Fruit fly (Drosophila melanogaster): Measurements from ENCODE around the gene Nepl8.

Nepl8 gene

dm6 chr2L:16519582-16520474 lies 31.9 kb downstream of the Nepl8 start (continued):
- TF ChIP-seq CG8944 (GFP tag; optimal IDR thresholded peaks at IDR 0.05): no peak
- TF ChIP-seq Xrp1 (GFP tag; IDR thresholded peaks at IDR 0.05): peak; percentile 56
- TF ChIP-seq Fer1 (GFP tag; optimal IDR thresholded peaks at IDR 0.05): peak; percentile 43
- no peak for TF ChIP-seq CG6813 (GFP tag; optimal IDR thresholded peaks at IDR 0.05)
- TF ChIP-seq CG11695 (GFP tag; IDR thresholded peaks at IDR 0.05): 0 out of 3 replicates have a peak, but pooled peaks have one; percentile 6
- peak; percentile 58 for TF ChIP-seq nmo (GFP tag; optimal IDR thresholded peaks at IDR 0.05)
- TF ChIP-seq bigmax (GFP tag; optimal IDR thresholded peaks at IDR 0.05): no peak
- TF ChIP-seq CG14667 (GFP tag; IDR thresholded peaks at IDR 0.05): no peak
- no peak for TF ChIP-seq Hey (tag; optimal IDR thresholded peaks at IDR 0.05)
- TF ChIP-seq CG9609 (GFP tag; optimal IDR thresholded peaks at IDR 0.05): no peak
- no peak for TF ChIP-seq CG16815 (GFP tag; optimal IDR thresholded peaks at IDR 0.05)
- no peak for TF ChIP-seq peb (GFP tag; IDR thresholded peaks at IDR 0.05)
- peak; percentile 60 for TF ChIP-seq CG32772 (GFP tag; IDR thresholded peaks at IDR 0.05)
- no peak for TF ChIP-seq her (GFP tag; optimal IDR thresholded peaks at IDR 0.05)
- TF ChIP-seq Antp (GFP tag; optimal IDR thresholded peaks at IDR 0.05): no peak
- TF ChIP-seq sob (GFP tag; IDR thresholded peaks at IDR 0.05): peak; percentile 35; the same call in 1 of the 2 replicates
- 0 out of 2 replicates have a peak, but pooled peaks have one; percentile 10 for TF ChIP-seq CG10959 (GFP tag; IDR thresholded peaks at IDR 0.05)
- TF ChIP-seq CG12155 (GFP tag; optimal IDR thresholded peaks at IDR 0.05): no peak
- no peak for TF ChIP-seq gsb-n (tag; optimal IDR thresholded peaks at IDR 0.05)
- TF ChIP-seq fd96Cb (tag; optimal IDR thresholded peaks at IDR 0.05): peak; percentile 9
- no peak for TF ChIP-seq pho (GFP tag; optimal IDR thresholded peaks at IDR 0.05)
- no peak for TF ChIP-seq CG18011 (GFP tag; optimal IDR thresholded peaks at IDR 0.05)
- TF ChIP-seq CG6791 (GFP tag; IDR thresholded peaks at IDR 0.05; ENCODE audit: partially characterized antibody): no peak
- no peak for TF ChIP-seq hth (optimal IDR thresholded peaks at IDR 0.05)
- peak; percentile 86 for TF ChIP-seq sens (GFP tag)
- peak; percentile 57 for TF ChIP-seq CG17328 (GFP tag; IDR thresholded peaks at IDR 0.05)
- no peak for TF ChIP-seq CG10147 (GFP tag; optimal IDR thresholded peaks at IDR 0.05)
- no peak for TF ChIP-seq pzg (GFP tag; optimal IDR thresholded peaks at IDR 0.05)
- TF ChIP-seq CG1647 (GFP tag; optimal IDR thresholded peaks at IDR 0.05): no peak
- TF ChIP-seq CG4328 (GFP tag; optimal IDR thresholded peaks at IDR 0.05): no peak
- no peak for TF ChIP-seq mirr (GFP tag; optimal IDR thresholded peaks at IDR 0.05)
- TF ChIP-seq otp (GFP tag; IDR thresholded peaks at IDR 0.05): peak; percentile 64; the same call in 1 of the 3 replicates
- no peak for TF ChIP-seq Doc2 (GFP tag; IDR thresholded peaks at IDR 0.05)
- TF ChIP-seq CG12219 (GFP tag; optimal IDR thresholded peaks at IDR 0.05): no peak
- no peak for TF ChIP-seq CG2129 (GFP tag; IDR thresholded peaks at IDR 0.05; ENCODE audit: partially characterized antibody)
- TF ChIP-seq BEAF-32 (GFP tag; optimal IDR thresholded peaks at IDR 0.05): no peak
- no peak for TF ChIP-seq CG31388 (GFP tag; optimal IDR thresholded peaks at IDR 0.05)
- TF ChIP-seq Sox102F (GFP tag; optimal IDR thresholded peaks at IDR 0.05): peak; percentile 64
- TF ChIP-seq CG5953 (GFP tag; IDR thresholded peaks at IDR 0.05): no peak
- peak; percentile 43 for TF ChIP-seq Hmr (GFP tag; optimal IDR thresholded peaks at IDR 0.05)
- no peak for TF ChIP-seq Opbp (GFP tag; IDR thresholded peaks at IDR 0.05; ENCODE audit: partially characterized antibody)
- peak; percentile 10 for TF ChIP-seq NK7.1 (GFP tag; optimal IDR thresholded peaks at IDR 0.05)
- TF ChIP-seq CG15514 (GFP tag; optimal IDR thresholded peaks at IDR 0.05): no peak
- TF ChIP-seq CG7786 (GFP tag; optimal IDR thresholded peaks at IDR 0.05): no peak
- peak; percentile 42 for TF ChIP-seq CG30403 (GFP tag; optimal IDR thresholded peaks at IDR 0.05)
- TF ChIP-seq CG1233 (GFP tag; optimal IDR thresholded peaks at IDR 0.05): peak; percentile 22
- no peak for TF ChIP-seq Dfd (GFP tag; optimal IDR thresholded peaks at IDR 0.05)
- peak; percentile 8 for TF ChIP-seq tap (tag; optimal IDR thresholded peaks at IDR 0.05)
- no peak for TF ChIP-seq CG5180 (GFP tag; optimal IDR thresholded peaks at IDR 0.05)

Measured in whole organism, embryonic.